Fruit fly (Drosophila melanogaster): Measurements from ENCODE around the gene CG13607.

CG13607 gene

dm6 chr3R:24142971-24143370 lies 26.8 kb upstream of the CG13607 start (continued):
- TF ChIP-seq zen2 (GFP tag; IDR thresholded peaks at IDR 0.05; ENCODE audit: partially characterized antibody) (no peak), Bgb (GFP tag; IDR thresholded peaks at IDR 0.05; ENCODE audit: partially characterized antibody) (no peak), Kr (GFP tag; optimal IDR thresholded peaks at IDR 0.05) (no peak), CG6813 (GFP tag; optimal IDR thresholded peaks at IDR 0.05) (no peak), CG14667 (GFP tag; IDR thresholded peaks at IDR 0.05) (no peak), CG11696 (GFP tag; IDR thresholded peaks at IDR 0.05) (no peak), al (GFP tag; IDR thresholded peaks at IDR 0.05) (no peak), peb (GFP tag; IDR thresholded peaks at IDR 0.05) (no peak), dm (GFP tag; optimal IDR thresholded peaks at IDR 0.05) (no peak), Hand (GFP tag; optimal IDR thresholded peaks at IDR 0.05) (no peak), nerfin-1 (tag; optimal IDR thresholded peaks at IDR 0.05) (no peak), dmrt99B (tag; optimal IDR thresholded peaks at IDR 0.05) (peak; percentile 65), NC2α (GFP tag; optimal IDR thresholded peaks at IDR 0.05) (no peak), CG2120 (GFP tag; optimal IDR thresholded peaks at IDR 0.05) (no peak), oc (tag; optimal IDR thresholded peaks at IDR 0.05) (no peak), her (GFP tag; optimal IDR thresholded peaks at IDR 0.05) (no peak), mam (GFP tag; optimal IDR thresholded peaks at IDR 0.05) (peak; percentile 10), Xrp1 (GFP tag; IDR thresholded peaks at IDR 0.05) (peak; percentile 32; the same call in 1 of the 2 replicates), chn (GFP tag; optimal IDR thresholded peaks at IDR 0.05) (no peak), D19A (tag; optimal IDR thresholded peaks at IDR 0.05) (peak; percentile 37), caup (GFP tag; optimal IDR thresholded peaks at IDR 0.05; ENCODE audit: severe bottlenecking) (no peak), gt (GFP tag; IDR thresholded peaks at IDR 0.05) (no peak), Dip3 (GFP tag; optimal IDR thresholded peaks at IDR 0.05) (no peak), Dfd (GFP tag; optimal IDR thresholded peaks at IDR 0.05) (no peak), CG18262 (tag; optimal IDR thresholded peaks at IDR 0.05) (peak; percentile 47), Oli (tag; optimal IDR thresholded peaks at IDR 0.05) (no peak), Spps (tag; optimal IDR thresholded peaks at IDR 0.05) (no peak), CG10979 (tag; optimal IDR thresholded peaks at IDR 0.05) (peak; percentile 58), CG14860 (GFP tag; IDR thresholded peaks at IDR 0.05; ENCODE audit: partially characterized antibody) (no peak), pnt (GFP tag; optimal IDR thresholded peaks at IDR 0.05) (peak; percentile 23), ATbp (GFP tag; optimal IDR thresholded peaks at IDR 0.05) (peak; percentile 26), corto (GFP tag; optimal IDR thresholded peaks at IDR 0.05) (peak; percentile 76), CG15696 (tag; optimal IDR thresholded peaks at IDR 0.05) (no peak), fd3F (GFP tag; optimal IDR thresholded peaks at IDR 0.05) (no peak), CG31441 (GFP tag; IDR thresholded peaks at IDR 0.05) (peak; percentile 47; the same call in 1 of the 2 replicates), CG16863 (GFP tag; optimal IDR thresholded peaks at IDR 0.05) (no peak), CG7839 (tag; optimal IDR thresholded peaks at IDR 0.05) (peak; percentile 43), CG3407 (GFP tag; optimal IDR thresholded peaks at IDR 0.05) (peak; percentile 3), ewg (GFP tag; optimal IDR thresholded peaks at IDR 0.05) (peak; percentile 15), sim (GFP tag; IDR thresholded peaks at IDR 0.05) (no peak), cato (GFP tag; optimal IDR thresholded peaks at IDR 0.05; ENCODE audit: borderline replicate concordance) (no peak), zfh1 (GFP tag; IDR thresholded peaks at IDR 0.05) (peak; percentile 53; the same call in 1 of the 3 replicates), phol (tag; optimal IDR thresholded peaks at IDR 0.05) (peak; percentile 40), PHDP (tag; optimal IDR thresholded peaks at IDR 0.05) (no peak), unc-4 (GFP tag; IDR thresholded peaks at IDR 0.05; ENCODE audit: partially characterized antibody) (no peak), nmo (GFP tag; optimal IDR thresholded peaks at IDR 0.05) (peak; percentile 40), lbe (GFP tag; optimal IDR thresholded peaks at IDR 0.05) (peak; percentile 79), CG16815 (GFP tag; optimal IDR thresholded peaks at IDR 0.05) (no peak), ftz-f1 (GFP tag; optimal IDR thresholded peaks at IDR 0.05) (no peak), CG10147 (GFP tag; optimal IDR thresholded peaks at IDR 0.05) (no peak)
